Worm (Caenorhabditis elegans) whole organism, young adult: ENCODE data around the gene gei-13.

Experiments used
- B0035.1 ChIP-seq: sonication (generic microtip); optimal IDR thresholded peaks from 2 replicates; lab custom pipeline; 2016; ENCODE audit warnings: missing genetic modification characterization, mild to moderate bottlenecking, missing compliant biosample characterization, missing genotype, missing genetic modification reagents
- Y95B8A.8 ChIP-seq: fragments of 200-800 bp; sonication (Bioruptor generic); IDR thresholded peaks from 2 replicates; pipeline ENCODE4 v1.3.6; 2022; ENCODE audit warnings: missing genetic modification reagents, missing genetic modification characterization, missing compliant biosample characterization
- hmg-1.2 ChIP-seq: fragments of 200-800 bp; sonication (Bioruptor generic); IDR thresholded peaks from 2 replicates; pipeline ENCODE4 v1.3.6; 2022; ENCODE audit warnings: missing genetic modification reagents, missing genetic modification characterization, missing compliant biosample characterization
- hmg-20 ChIP-seq: fragments of 200-800 bp; sonication (Bioruptor generic); IDR thresholded peaks from 2 replicates; pipeline ENCODE4 v1.3.6; 2022; ENCODE audit warnings: missing genetic modification reagents, missing genetic modification characterization, missing compliant biosample characterization
- let-607 ChIP-seq, 2 experiments: fragments of 200-800 bp in 1 of 2; sonication (Bioruptor generic) in 1 of 2; sonication (generic microtip) in 1 of 2; optimal IDR thresholded peaks; 2 replicates each; lab custom pipeline; 2016 to 2018; ENCODE audit warnings: mild to moderate bottlenecking in 2 of 2, missing compliant biosample characterization in 2 of 2, missing genetic modification characterization in 2 of 2, moderate library complexity in 2 of 2, missing genotype in 1 of 2
- lin-26 ChIP-seq: fragments of 200-800 bp; sonication (Bioruptor generic); IDR thresholded peaks from 2 replicates; pipeline ENCODE4 v1.3.6; 2022; ENCODE audit warnings: missing genetic modification reagents, missing genetic modification characterization, missing compliant biosample characterization
- pbrm-1 ChIP-seq: fragments of 200-800 bp; sonication (Bioruptor generic); IDR thresholded peaks from 2 replicates; pipeline ENCODE4 v1.3.6; 2022; ENCODE audit warnings: missing genetic modification reagents, missing genetic modification characterization, missing compliant biosample characterization
- pha-4 ChIP-seq: fragments of 150-350 bp; sonication (generic microtip); optimal IDR thresholded peaks from 2 replicates; lab custom pipeline; 2014; ENCODE audit warnings: missing biosample characterization, missing genetic modification reagents, missing genetic modification characterization
- snpc-3.4 ChIP-seq: sonication (generic microtip); optimal IDR thresholded peaks from 2 replicates; lab custom pipeline; 2017; ENCODE audit warnings: missing genetic modification characterization, mild to moderate bottlenecking, missing compliant biosample characterization, antibody characterized with exemption, moderate library complexity, missing genotype, missing genetic modification reagents
- unc-62 ChIP-seq: fragments of 150-350 bp; optimal IDR thresholded peaks from 2 replicates; lab custom pipeline; 2014; ENCODE audit warnings: missing biosample characterization, missing genetic modification reagents, missing genetic modification characterization

DNA sequence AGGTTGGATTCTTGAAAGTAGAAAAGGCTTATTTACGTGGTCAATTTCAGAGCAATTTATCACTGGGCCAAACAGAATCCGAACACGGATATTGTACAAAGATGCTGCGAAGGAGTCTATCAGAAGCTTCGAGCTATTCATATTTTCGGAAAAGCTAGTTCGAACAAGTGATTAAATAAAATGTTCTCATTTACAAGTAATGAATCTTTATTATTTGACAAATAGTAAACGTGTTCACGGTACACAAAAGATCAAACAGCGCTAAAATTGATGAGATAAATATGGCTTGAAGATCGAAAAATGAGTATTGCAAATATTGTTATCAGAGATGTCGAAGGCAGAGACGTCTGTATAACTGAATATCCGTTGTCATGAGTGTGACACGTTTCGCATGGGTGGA, 21.8 kb downstream of the gei-13 start:
- TF ChIP-seq unc-62 (GFP tag; lab: Kevin White, UChicago), result no peak
- TF ChIP-seq let-607 (tag; optimal IDR thresholded peaks at IDR 0.05; lab: Kevin White, UChicago), result no peak
- TF ChIP-seq snpc-3.4 (tag; lab: Kevin White, UChicago), result peak; percentile 65
- TF ChIP-seq hmg-20 (GFP tag; lab: Robert Waterston, UW), result no peak
- TF ChIP-seq pbrm-1 (GFP tag; lab: Robert Waterston, UW), result peak; percentile 64
- peak; percentile 76 for TF ChIP-seq lin-26 (GFP tag; lab: Robert Waterston, UW)
- peak; percentile 44 for TF ChIP-seq hmg-1.2 (GFP tag; lab: Robert Waterston, UW)
- TF ChIP-seq Y95B8A.8 (GFP tag; lab: Robert Waterston, UW), result peak; percentile 58
- no peak for TF ChIP-seq B0035.1
- TF ChIP-seq pha-4 (tag; lab: Kevin White, UChicago), result no peak
